Worm (Caenorhabditis elegans): ENCODE data around the gene mrpl-16.

DNA sequence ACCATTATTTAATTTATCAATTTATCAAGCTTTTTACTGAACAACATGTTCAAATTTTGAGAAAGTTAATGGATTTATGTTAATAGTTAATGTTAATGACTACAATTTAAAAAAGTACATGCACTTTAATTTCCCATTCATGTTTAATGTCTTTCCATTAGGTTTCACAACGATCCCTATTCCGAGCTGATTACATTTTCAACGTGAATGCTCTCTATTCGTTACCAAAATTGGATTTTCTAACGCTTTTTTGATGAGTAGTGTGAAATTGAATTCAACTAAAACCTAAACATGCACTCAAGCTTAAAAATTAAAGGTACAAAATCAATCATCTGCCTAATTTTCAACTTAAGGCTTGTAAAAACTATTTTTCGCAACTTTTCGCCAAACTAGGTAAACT, 46.8 kb upstream of the mrpl-16 start:
- TF ChIP-seq ets-7 (tag; optimal IDR thresholded peaks at IDR 0.05) (no peak), tbx-11 (GFP tag; IDR thresholded peaks at IDR 0.05) (no peak), hmbx-1 (tag; optimal IDR thresholded peaks at IDR 0.05) (no peak), ama-1 (optimal IDR thresholded peaks at IDR 0.05) (no peak), tra-4 (tag; optimal IDR thresholded peaks at IDR 0.05) (no peak)
